Fruit fly (Drosophila melanogaster): ENCODE results near the gene CG14717.

Gene CG14717

DNA sequence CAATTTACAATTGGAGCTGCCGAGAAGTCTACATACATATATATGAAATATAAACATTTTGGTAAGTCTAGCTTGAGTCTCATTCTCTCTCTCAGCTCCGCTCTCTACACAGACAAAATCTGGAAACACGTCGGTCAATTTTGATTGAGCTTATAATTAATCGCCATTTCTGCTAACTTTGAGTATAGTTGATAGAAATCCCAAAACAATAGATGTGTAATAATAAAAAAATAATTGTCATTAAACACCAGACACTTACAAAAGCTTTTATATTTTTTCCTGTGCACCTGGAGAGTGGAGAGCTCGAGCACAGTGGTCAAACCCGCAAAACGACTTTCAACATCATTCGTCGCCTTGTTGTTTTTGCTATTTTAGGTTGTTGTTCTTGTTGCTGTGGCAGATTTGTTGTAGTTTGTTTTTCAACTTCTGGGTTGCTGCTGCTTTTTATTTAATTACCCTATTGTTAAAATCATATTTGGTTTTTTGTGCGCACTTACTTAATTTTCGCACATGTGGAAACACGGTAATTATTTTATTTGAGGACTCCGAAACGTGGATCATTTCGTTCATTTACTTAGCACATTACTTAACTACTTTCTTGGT, 39.6 kb upstream of the CG14717 start (continued):
- peak; percentile 98 for TF ChIP-seq dysf (GFP tag; IDR thresholded peaks at IDR 0.05)
- TF ChIP-seq Fer2 (tag; optimal IDR thresholded peaks at IDR 0.05): peak; percentile 83
- TF ChIP-seq CG12744 (GFP tag; optimal IDR thresholded peaks at IDR 0.05): peak; percentile 96
- peak; percentile 96 for TF ChIP-seq Oli (tag; optimal IDR thresholded peaks at IDR 0.05)
- TF ChIP-seq Nf-YB (GFP tag; optimal IDR thresholded peaks at IDR 0.05): peak; percentile 85
- TF ChIP-seq Antp (GFP tag; optimal IDR thresholded peaks at IDR 0.05): peak; percentile 93
- TF ChIP-seq Dfd (GFP tag; optimal IDR thresholded peaks at IDR 0.05): no peak
- peak; percentile 86 for TF ChIP-seq CG4404 (GFP tag; IDR thresholded peaks at IDR 0.05)
- peak; percentile 77 for TF ChIP-seq YL-1 (GFP tag; optimal IDR thresholded peaks at IDR 0.05)
- TF ChIP-seq CG17829 (tag; optimal IDR thresholded peaks at IDR 0.05): peak; percentile 96
- peak; percentile 80 for TF ChIP-seq CG8290 (GFP tag; optimal IDR thresholded peaks at IDR 0.05)
- TF ChIP-seq CG8290 (tag; optimal IDR thresholded peaks at IDR 0.05): peak in 1 of 2 experiments; percentile 96
- peak; percentile 90 for TF ChIP-seq CG2202 (tag; optimal IDR thresholded peaks at IDR 0.05)
- peak; percentile 85 for TF ChIP-seq luna (GFP tag; optimal IDR thresholded peaks at IDR 0.05)
- peak; percentile 95 for TF ChIP-seq CG16779 (GFP tag; IDR thresholded peaks at IDR 0.05)
- peak; percentile 92 for TF ChIP-seq nau (GFP tag; optimal IDR thresholded peaks at IDR 0.05)
- peak; percentile 96 for TF ChIP-seq Aef1 (GFP tag; IDR thresholded peaks at IDR 0.05)
- peak; percentile 96 for TF ChIP-seq Fer1 (GFP tag; optimal IDR thresholded peaks at IDR 0.05)
- TF ChIP-seq CG3838 (GFP tag; optimal IDR thresholded peaks at IDR 0.05): peak; percentile 92
- peak; percentile 95 for TF ChIP-seq ttk (GFP tag; IDR thresholded peaks at IDR 0.05)
- peak; percentile 97 for TF ChIP-seq Ptx1 (GFP tag; IDR thresholded peaks at IDR 0.05)
- peak; percentile 93 for TF ChIP-seq slou (GFP tag; optimal IDR thresholded peaks at IDR 0.05)
- peak; percentile 96 for TF ChIP-seq pho (GFP tag; optimal IDR thresholded peaks at IDR 0.05)
- peak; percentile 86 for TF ChIP-seq CG17802 (tag; optimal IDR thresholded peaks at IDR 0.05)
- peak; percentile 94 for TF ChIP-seq CG4854 (GFP tag; optimal IDR thresholded peaks at IDR 0.05)
- peak; percentile 77 for TF ChIP-seq Neu2 (GFP tag; optimal IDR thresholded peaks at IDR 0.05; ENCODE audit: borderline replicate concordance)
- no peak for TF ChIP-seq hth (optimal IDR thresholded peaks at IDR 0.05)
- TF ChIP-seq Hsf (GFP tag; optimal IDR thresholded peaks at IDR 0.05): peak; percentile 97
- TF ChIP-seq Dek (tag; optimal IDR thresholded peaks at IDR 0.05): peak; percentile 97
- TF ChIP-seq CG31224 (GFP tag; IDR thresholded peaks at IDR 0.05): peak; percentile 94
- peak; percentile 57 for TF ChIP-seq Sry-δ (GFP tag; optimal IDR thresholded peaks at IDR 0.05)
- TF ChIP-seq lilli (GFP tag; optimal IDR thresholded peaks at IDR 0.05): peak; percentile 98
- TF ChIP-seq CG15514 (GFP tag; optimal IDR thresholded peaks at IDR 0.05): peak; percentile 91
- peak; percentile 90 for TF ChIP-seq CG12236 (GFP tag; optimal IDR thresholded peaks at IDR 0.05)
- TF ChIP-seq grn (GFP tag; optimal IDR thresholded peaks at IDR 0.05): peak; percentile 62
- peak; percentile 88 for TF ChIP-seq Oaz (GFP tag; IDR thresholded peaks at IDR 0.05)
- TF ChIP-seq vfl (GFP tag; optimal IDR thresholded peaks at IDR 0.05): peak; percentile 96
- TF ChIP-seq chinmo (GFP tag; IDR thresholded peaks at IDR 0.05; ENCODE audit: partially characterized antibody): 0 out of 4 replicates have a peak, but pooled peaks have one; percentile 28
- peak; percentile 95 for TF ChIP-seq otp (GFP tag; IDR thresholded peaks at IDR 0.05)
- TF ChIP-seq CG4820 (GFP tag; optimal IDR thresholded peaks at IDR 0.05): peak; percentile 83
- TF ChIP-seq CG2875 (GFP tag; optimal IDR thresholded peaks at IDR 0.05): peak; percentile 90
- no peak for TF ChIP-seq cad (GFP tag; optimal IDR thresholded peaks at IDR 0.05)
- TF ChIP-seq repo (GFP tag; optimal IDR thresholded peaks at IDR 0.05): peak; percentile 89
- TF ChIP-seq MBD-R2 (GFP tag; IDR thresholded peaks at IDR 0.05): peak; percentile 94
- peak; percentile 94 for TF ChIP-seq ATbp (GFP tag; optimal IDR thresholded peaks at IDR 0.05)
- TF ChIP-seq C15 (GFP tag; IDR thresholded peaks at IDR 0.05): peak; percentile 88
- no peak for TF ChIP-seq usp (GFP tag; optimal IDR thresholded peaks at IDR 0.05)
- no peak for TF ChIP-seq Bgb (GFP tag; IDR thresholded peaks at IDR 0.05; ENCODE audit: partially characterized antibody)
- no peak for TF ChIP-seq CG1832 (GFP tag; optimal IDR thresholded peaks at IDR 0.05)
- TF ChIP-seq nmo (GFP tag; optimal IDR thresholded peaks at IDR 0.05): peak; percentile 96
- peak; percentile 25 for TF ChIP-seq CG10543 (GFP tag; optimal IDR thresholded peaks at IDR 0.05)
